Worm (Caenorhabditis elegans): ENCODE measurements around the gene sfxn-1.3.

Gene sfxn-1.3

DNA sequence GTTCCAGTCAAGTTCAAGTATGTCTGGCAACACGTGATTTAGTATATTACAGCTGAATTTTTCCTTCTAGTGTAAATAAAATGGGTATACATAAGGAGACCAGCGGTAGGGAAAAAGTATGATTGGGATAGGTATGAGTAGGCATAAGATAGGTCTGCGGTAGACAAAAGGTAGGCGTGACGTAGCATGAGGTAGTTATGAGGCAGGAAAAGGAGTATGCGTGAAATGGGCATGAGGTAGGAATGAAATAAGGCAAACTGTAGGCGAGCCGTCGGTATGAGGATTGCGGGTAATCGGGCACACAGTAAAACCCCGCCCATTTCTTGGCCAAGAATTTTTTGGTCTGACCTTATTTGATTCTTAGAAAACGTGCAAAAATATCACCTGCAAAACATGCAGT, 5.2 kb upstream of the sfxn-1.3 start:
- no peak for TF ChIP-seq nhr-12 (tag; optimal IDR thresholded peaks at IDR 0.05)
- no peak for TF ChIP-seq nhr-10 (tag; optimal IDR thresholded peaks at IDR 0.05)
- TF ChIP-seq unc-39 (tag; optimal IDR thresholded peaks at IDR 0.05), result no peak
- no peak for TF ChIP-seq dmd-4 (tag; optimal IDR thresholded peaks at IDR 0.05)
- TF ChIP-seq mdl-1 (tag; optimal IDR thresholded peaks at IDR 0.05), result no peak
- no peak for TF ChIP-seq nhr-237 (tag; optimal IDR thresholded peaks at IDR 0.05)
- TF ChIP-seq gmeb-1 (tag; optimal IDR thresholded peaks at IDR 0.05), result no peak
- TF ChIP-seq skn-1 (tag; optimal IDR thresholded peaks at IDR 0.05), result no peak
- no peak for TF ChIP-seq nhr-129 (tag; optimal IDR thresholded peaks at IDR 0.05)
- TF ChIP-seq crh-2 (tag; optimal IDR thresholded peaks at IDR 0.05), result no peak
- TF ChIP-seq mab-5 (tag; optimal IDR thresholded peaks at IDR 0.05), result no peak
- no peak for TF ChIP-seq ama-1 (optimal IDR thresholded peaks at IDR 0.05)
- no peak for TF ChIP-seq unc-62 (GFP tag; optimal IDR thresholded peaks at IDR 0.05)
- no peak for TF ChIP-seq unc-55 (GFP tag; optimal IDR thresholded peaks at IDR 0.05)
- no peak for TF ChIP-seq snpc-4 (tag; optimal IDR thresholded peaks at IDR 0.05)
- no peak for TF ChIP-seq ZK546.5 (tag; optimal IDR thresholded peaks at IDR 0.05)

DNA sequence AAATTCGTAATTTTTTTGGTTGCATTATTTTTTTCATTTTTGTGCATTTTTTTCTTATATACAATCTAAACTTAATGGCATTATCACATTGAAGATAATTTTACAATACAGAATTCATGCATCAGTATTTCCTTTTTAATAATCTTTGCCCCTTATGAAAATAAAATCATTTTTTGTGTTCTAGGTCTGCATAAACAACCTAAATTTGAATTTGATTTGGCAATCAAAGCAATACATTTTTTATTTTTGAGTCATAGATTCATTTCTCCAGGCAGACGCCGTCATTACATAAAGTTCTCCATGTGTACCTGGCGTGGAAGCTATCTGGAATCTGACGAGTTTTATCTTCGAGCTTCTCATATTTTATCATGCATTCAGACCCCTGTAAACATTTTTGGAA, 4.8 kb upstream of the sfxn-1.3 start, which contains the start of gene srh-140:
TSS of gene srh-140 (plus strand) at position 301 of the 400 bp plus-strand sequence.
- TF ChIP-seq elt-1 (tag; optimal IDR thresholded peaks at IDR 0.05), result no peak
- no peak for TF ChIP-seq unc-55 (GFP tag; optimal IDR thresholded peaks at IDR 0.05)
- no peak for TF ChIP-seq snpc-4 (tag; optimal IDR thresholded peaks at IDR 0.05)
- no peak for TF ChIP-seq egl-27 (tag; optimal IDR thresholded peaks at IDR 0.05)
- TF ChIP-seq sem-4 (tag; optimal IDR thresholded peaks at IDR 0.05), result no peak
- no peak for TF ChIP-seq ceh-16 (tag; optimal IDR thresholded peaks at IDR 0.05)
- TF ChIP-seq nhr-11 (tag; optimal IDR thresholded peaks at IDR 0.05), result no peak
- no peak for TF ChIP-seq gmeb-1 (tag; optimal IDR thresholded peaks at IDR 0.05)
- TF ChIP-seq lin-39 (tag; optimal IDR thresholded peaks at IDR 0.05), result no peak

DNA sequence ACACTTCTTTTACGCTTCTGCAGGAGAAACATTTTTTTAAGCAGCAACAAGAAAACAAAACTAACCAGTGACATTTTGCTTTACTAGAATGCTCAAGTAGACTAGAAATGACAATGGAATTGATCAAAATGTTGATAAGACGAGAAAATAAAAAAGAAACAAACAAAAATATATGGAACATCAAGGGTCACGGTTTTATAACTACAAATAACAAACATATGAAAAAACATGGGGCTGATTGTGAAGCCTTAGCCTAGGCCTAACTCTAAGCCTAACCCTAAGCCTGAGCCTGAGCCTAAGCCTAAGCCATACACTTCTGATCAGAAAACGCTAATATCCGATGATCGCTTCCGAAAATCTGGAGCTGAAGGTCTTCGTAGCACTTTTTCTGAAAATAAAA, 3.8 kb downstream of the sfxn-1.3 start, which contains the start of gene Y6E2A.10:
TSS of gene Y6E2A.10 (minus strand) at position 101 of the 400 bp plus-strand sequence.
- TF ChIP-seq crh-2 (tag; optimal IDR thresholded peaks at IDR 0.05) (no peak), sma-3 (GFP tag; optimal IDR thresholded peaks at IDR 0.05) (no peak), blmp-1 (tag; optimal IDR thresholded peaks at IDR 0.05; ENCODE audit: insufficient read depth) (no peak), mdl-1 (tag; optimal IDR thresholded peaks at IDR 0.05) (no peak), nhr-237 (tag; optimal IDR thresholded peaks at IDR 0.05) (no peak), peb-1 (tag; optimal IDR thresholded peaks at IDR 0.05) (no peak), lin-11 (tag; optimal IDR thresholded peaks at IDR 0.05) (no peak), lsy-2 (tag; optimal IDR thresholded peaks at IDR 0.05) (no peak), unc-39 (tag; optimal IDR thresholded peaks at IDR 0.05) (no peak)

DNA sequence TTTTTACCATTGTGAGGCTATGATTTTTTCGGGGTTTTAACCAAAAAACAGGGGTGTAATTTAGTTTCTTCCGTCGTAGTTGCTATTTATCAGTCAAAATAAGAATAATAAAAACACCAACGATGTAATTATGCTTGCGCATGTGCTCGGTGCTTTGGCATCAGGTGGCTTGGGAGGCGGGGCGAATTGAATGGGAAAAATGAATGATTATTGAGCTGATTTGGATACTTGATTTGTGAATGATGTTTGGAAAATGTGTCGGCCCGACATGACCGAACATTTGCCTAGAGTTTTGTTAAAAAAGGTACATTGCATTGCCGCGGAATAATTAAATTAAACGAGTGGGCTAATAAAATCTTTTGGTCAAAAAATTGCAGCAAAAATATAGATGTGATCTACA, 5.6 kb downstream of the sfxn-1.3 start, which contains the start of gene str-38:
TSS of gene str-38 (minus strand) at position 101 of the 400 bp plus-strand sequence.
- TF ChIP-seq nhr-129 (tag; optimal IDR thresholded peaks at IDR 0.05), result no peak
- TF ChIP-seq lin-39 (tag; optimal IDR thresholded peaks at IDR 0.05), result no peak
- TF ChIP-seq crh-2 (tag; optimal IDR thresholded peaks at IDR 0.05), result no peak
- no peak for TF ChIP-seq nhr-237 (tag; optimal IDR thresholded peaks at IDR 0.05)
- no peak for TF ChIP-seq ztf-4 (tag; optimal IDR thresholded peaks at IDR 0.05)
- no peak for TF ChIP-seq nhr-23 (tag; optimal IDR thresholded peaks at IDR 0.05)
- TF ChIP-seq nhr-25 (tag; optimal IDR thresholded peaks at IDR 0.05), result no peak
- TF ChIP-seq aly-2 (tag; optimal IDR thresholded peaks at IDR 0.05), result no peak
- no peak for TF ChIP-seq unc-55 (GFP tag; optimal IDR thresholded peaks at IDR 0.05)
- TF ChIP-seq nhr-12 (tag; optimal IDR thresholded peaks at IDR 0.05), result no peak
- TF ChIP-seq peb-1 (tag; optimal IDR thresholded peaks at IDR 0.05), result no peak
- no peak for TF ChIP-seq alr-1 (tag; optimal IDR thresholded peaks at IDR 0.05)
- TF ChIP-seq sma-9 (GFP tag; optimal IDR thresholded peaks at IDR 0.05), result no peak
- TF ChIP-seq sma-9 (tag; optimal IDR thresholded peaks at IDR 0.05), result no peak
- no peak for TF ChIP-seq F13H6.1 (tag; optimal IDR thresholded peaks at IDR 0.05)
- TF ChIP-seq elt-1 (tag; optimal IDR thresholded peaks at IDR 0.05), result no peak
- no peak for TF ChIP-seq ztf-11 (tag; optimal IDR thresholded peaks at IDR 0.05)

DNA sequence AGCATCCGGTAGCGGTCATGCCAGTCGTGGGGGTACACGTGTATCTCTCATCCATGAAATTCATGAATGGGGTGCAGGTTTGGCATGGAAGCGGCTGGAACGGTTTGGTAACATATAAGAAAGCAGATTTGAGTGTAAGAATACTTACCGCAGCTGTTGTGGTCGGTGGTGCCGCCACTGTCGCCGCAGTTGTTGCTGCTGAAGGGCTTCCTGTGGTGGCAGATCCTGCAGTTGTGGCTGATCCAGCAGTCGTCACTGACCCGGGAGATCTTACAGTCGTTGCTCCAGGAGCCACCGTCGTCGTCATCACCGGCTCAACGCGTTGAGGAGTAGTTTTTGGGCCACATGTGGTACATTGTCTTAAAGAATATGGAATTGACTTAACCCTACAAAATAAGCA, 6.4 kb downstream of the sfxn-1.3 start:
- TF ChIP-seq lin-11 (tag; optimal IDR thresholded peaks at IDR 0.05), result no peak
- no peak for TF ChIP-seq lin-39 (tag; optimal IDR thresholded peaks at IDR 0.05)
- no peak for TF ChIP-seq nhr-12 (tag; optimal IDR thresholded peaks at IDR 0.05)
- TF ChIP-seq unc-62 (GFP tag; optimal IDR thresholded peaks at IDR 0.05), result no peak
- no peak for TF ChIP-seq nhr-10 (tag; optimal IDR thresholded peaks at IDR 0.05)
- no peak for TF ChIP-seq sem-4 (tag; optimal IDR thresholded peaks at IDR 0.05)
- no peak for TF ChIP-seq mbf-1 (tag; optimal IDR thresholded peaks at IDR 0.05)
- TF ChIP-seq nhr-23 (tag; optimal IDR thresholded peaks at IDR 0.05), result no peak
- TF ChIP-seq snpc-4 (tag; optimal IDR thresholded peaks at IDR 0.05), result no peak
- TF ChIP-seq unc-39 (tag; optimal IDR thresholded peaks at IDR 0.05), result no peak
- no peak for TF ChIP-seq crh-2 (tag; optimal IDR thresholded peaks at IDR 0.05)
- TF ChIP-seq unc-55 (GFP tag; optimal IDR thresholded peaks at IDR 0.05), result no peak
- TF ChIP-seq elt-3 (tag; optimal IDR thresholded peaks at IDR 0.05), result no peak
- TF ChIP-seq ZK546.5 (tag; optimal IDR thresholded peaks at IDR 0.05), result no peak
- no peak for TF ChIP-seq dmd-4 (tag; optimal IDR thresholded peaks at IDR 0.05)
- no peak for TF ChIP-seq nhr-21 (tag; optimal IDR thresholded peaks at IDR 0.05)

Data from whole organism, L2 larva.